Fruit fly (Drosophila melanogaster): ENCODE measurements around the gene viaf.

dm6 chr3L:11973690-11974089 is 19.3 kb downstream of the viaf start, which contains the start of gene CG42397:
- no peak for TF ChIP-seq Myc (optimal IDR thresholded peaks at IDR 0.05)
- TF ChIP-seq Hr78 (GFP tag; optimal IDR thresholded peaks at IDR 0.05), result no peak
- no peak for TF ChIP-seq Dfd (GFP tag; optimal IDR thresholded peaks at IDR 0.05)
- no peak for TF ChIP-seq dl (GFP tag; optimal IDR thresholded peaks at IDR 0.05; ENCODE audit: insufficient read depth in 1 of 2, partially characterized antibody in 2 of 2)
- TF ChIP-seq dsf (GFP tag; optimal IDR thresholded peaks at IDR 0.05; ENCODE audit: borderline replicate concordance), result no peak
- no peak for TF ChIP-seq CG9705 (GFP tag; optimal IDR thresholded peaks at IDR 0.05)
- TF ChIP-seq jim (GFP tag; optimal IDR thresholded peaks at IDR 0.05), result no peak
- no peak for TF ChIP-seq Abd-B (GFP tag; optimal IDR thresholded peaks at IDR 0.05)
- TF ChIP-seq h (GFP tag; optimal IDR thresholded peaks at IDR 0.05), result no peak
- no peak for TF ChIP-seq woc (GFP tag; optimal IDR thresholded peaks at IDR 0.05)

All from whole organism, wandering third instar larva.